Fruit fly (Drosophila melanogaster) whole organism, embryonic: Measurements from ENCODE around the gene CG12115.

Experiments
- Adf1 ChIP-seq: fragments of 200-800 bp; sonication (Bioruptor generic); IDR thresholded peaks from 2 replicates; pipeline ENCODE4 v1.3.6; 2022; ENCODE audit warnings: missing biosample characterization, missing genetic modification characterization
- Blimp-1 ChIP-seq: fragments of 200-800 bp; sonication (Bioruptor generic); optimal IDR thresholded peaks from 3 replicates; lab custom pipeline; 2018; ENCODE audit warnings: missing biosample characterization, missing genetic modification characterization, mild to moderate bottlenecking, moderate library complexity, missing genetic modification reagents
- CG10979 ChIP-seq: fragments of 200-800 bp; sonication (Bioruptor generic); optimal IDR thresholded peaks from 2 replicates; lab custom pipeline; 2018; ENCODE audit warnings: missing biosample characterization, mild to moderate bottlenecking, missing genetic modification characterization, moderate library complexity
- CG11456 ChIP-seq: fragments of 200-800 bp; sonication (Bioruptor generic); IDR thresholded peaks from 3 replicates; pipeline ENCODE4 v1.3.6; 2022; ENCODE audit warnings: missing biosample characterization, missing genetic modification characterization
- CG11696 ChIP-seq: fragments of 200-800 bp; sonication (Bioruptor generic); IDR thresholded peaks from 2 replicates; pipeline ENCODE4 v1.3.6; 2022; ENCODE audit warnings: missing biosample characterization, missing genetic modification characterization
- CG13296 ChIP-seq: fragments of 200-800 bp; sonication (Bioruptor generic); optimal IDR thresholded peaks from 3 replicates; lab custom pipeline; 2018; ENCODE audit warnings: missing biosample characterization, mild to moderate bottlenecking, missing genetic modification characterization
- CG16815 ChIP-seq: fragments of 200-800 bp; sonication (Bioruptor generic); optimal IDR thresholded peaks from 3 replicates; lab custom pipeline; 2017; ENCODE audit warnings: missing biosample characterization, mild to moderate bottlenecking, missing genetic modification characterization
- CG17802 ChIP-seq: fragments of 200-800 bp; sonication (Bioruptor generic); optimal IDR thresholded peaks from 2 replicates; lab custom pipeline; 2018; ENCODE audit warnings: missing biosample characterization, mild to moderate bottlenecking, missing genetic modification characterization, moderate library complexity
- CG17912 ChIP-seq: fragments of 200-800 bp; sonication (Bioruptor generic); optimal IDR thresholded peaks from 2 replicates; lab custom pipeline; 2018; ENCODE audit warnings: missing biosample characterization, mild to moderate bottlenecking, missing genetic modification characterization
- CG1792 ChIP-seq: fragments of 200-800 bp; sonication (Bioruptor generic); optimal IDR thresholded peaks from 2 replicates; lab custom pipeline; 2016; ENCODE audit warnings: missing biosample characterization, missing genetic modification characterization
- CG2875 ChIP-seq: fragments of 200-800 bp; sonication (Bioruptor generic); optimal IDR thresholded peaks from 2 replicates; lab custom pipeline; 2017; ENCODE audit warnings: missing biosample characterization, mild to moderate bottlenecking, missing genetic modification characterization, missing genetic modification reagents
- CG30403 ChIP-seq: fragments of 200-800 bp; sonication (Bioruptor generic); optimal IDR thresholded peaks from 3 replicates; lab custom pipeline; 2016; ENCODE audit warnings: missing biosample characterization, missing genetic modification characterization
- CG30431 ChIP-seq: fragments of 200-800 bp; sonication (Bioruptor generic); optimal IDR thresholded peaks from 2 replicates; lab custom pipeline; 2017; ENCODE audit warnings: missing biosample characterization, missing genetic modification characterization
- CG34376 ChIP-seq: fragments of 200-800 bp; sonication (Bioruptor generic); optimal IDR thresholded peaks from 2 replicates; lab custom pipeline; 2018; ENCODE audit warnings: missing biosample characterization, mild to moderate bottlenecking, missing genetic modification characterization
- CG3726 ChIP-seq: fragments of 200-800 bp; sonication (Bioruptor generic); IDR thresholded peaks from 3 replicates; pipeline ENCODE4, ENCODE4 v1.3.6; 2022; ENCODE audit warnings: missing biosample characterization, missing genetic modification characterization
- CG4617 ChIP-seq: fragments of 200-800 bp; sonication (Bioruptor generic); optimal IDR thresholded peaks from 3 replicates; lab custom pipeline; 2016; ENCODE audit warnings: missing biosample characterization, missing genetic modification characterization, borderline replicate concordance
- CG7786 ChIP-seq: fragments of 200-800 bp; sonication (Bioruptor generic); optimal IDR thresholded peaks from 2 replicates; lab custom pipeline; 2016; ENCODE audit warnings: missing biosample characterization, missing genetic modification characterization
- CG7963 ChIP-seq: fragments of 200-800 bp; sonication (Bioruptor generic); IDR thresholded peaks from 3 replicates; pipeline ENCODE4 v1.3.6; 2022; ENCODE audit warnings: missing biosample characterization, missing genetic modification characterization; ENCODE audit not compliant: partially characterized antibody
- CG8388 ChIP-seq: fragments of 200-800 bp; sonication (Bioruptor generic); optimal IDR thresholded peaks from 2 replicates; lab custom pipeline; 2019; ENCODE audit warnings: missing biosample characterization, mild to moderate bottlenecking, missing genetic modification characterization, moderate library complexity
- CG9932 ChIP-seq: fragments of 200-800 bp; sonication (Bioruptor generic); IDR thresholded peaks from 2 replicates; pipeline ENCODE4 v1.3.6; 2022; ENCODE audit warnings: missing biosample characterization, missing genetic modification characterization
- Doc3 ChIP-seq: fragments of 200-800 bp; sonication (Bioruptor generic); IDR thresholded peaks from 3 replicates; pipeline ENCODE4 v1.3.6; 2022; ENCODE audit warnings: missing biosample characterization, missing genetic modification characterization; ENCODE audit not compliant: partially characterized antibody
- Drgx ChIP-seq: fragments of 200-800 bp; sonication (Bioruptor generic); IDR thresholded peaks from 2 replicates; pipeline ENCODE4 v1.3.6; 2022; ENCODE audit warnings: missing biosample characterization, missing genetic modification characterization
- Eip74EF ChIP-seq, 2 experiments: fragments of 200-800 bp in 1 of 2; fragments of >200 bp in 1 of 2; sonication (Bioruptor generic) in 1 of 2; optimal IDR thresholded peaks; 2 replicates each; lab custom pipeline; 2017 to 2019; ENCODE audit warnings: missing biosample characterization in 2 of 2, missing genetic modification characterization in 2 of 2, mild to moderate bottlenecking in 1 of 2, moderate library complexity in 1 of 2
- Ets65A ChIP-seq: fragments of 200-800 bp; sonication (Bioruptor generic); peaks from one replicate; lab custom pipeline; 2016; ENCODE audit warnings: missing biosample characterization, missing genetic modification characterization
- Fer3 ChIP-seq: fragments of 200-800 bp; sonication (Bioruptor generic); optimal IDR thresholded peaks from 2 replicates; lab custom pipeline; 2018; ENCODE audit warnings: missing biosample characterization, mild to moderate bottlenecking, missing genetic modification characterization, moderate library complexity
- Gug ChIP-seq: fragments of 200-800 bp; sonication (Bioruptor generic); IDR thresholded peaks from 4 replicates; pipeline ENCODE4 v1.3.6; 2022; ENCODE audit warnings: missing biosample characterization, missing genetic modification characterization
- HmgZ ChIP-seq: fragments of 200-800 bp; sonication (Bioruptor generic); optimal IDR thresholded peaks from 2 replicates; lab custom pipeline; 2018; ENCODE audit warnings: missing biosample characterization, mild to moderate bottlenecking, missing genetic modification characterization
- Hr78 ChIP-seq, 2 experiments: fragments of 200-800 bp in 1 of 2; fragments of >200 bp in 1 of 2; sonication (Bioruptor generic) in 1 of 2; optimal IDR thresholded peaks; 2 replicates each; lab custom pipeline; 2017 to 2019; ENCODE audit warnings: missing biosample characterization in 2 of 2, missing genetic modification characterization in 2 of 2, mild to moderate bottlenecking in 1 of 2, moderate library complexity in 1 of 2
- Lhr ChIP-seq: fragments of 200-800 bp; sonication (Bioruptor generic); optimal IDR thresholded peaks from 3 replicates; lab custom pipeline; 2017; ENCODE audit warnings: mild to moderate bottlenecking, missing biosample characterization, missing genetic modification reagents, missing genetic modification characterization
- MTF-1 ChIP-seq: fragments of 200-800 bp; sonication (Bioruptor generic); optimal IDR thresholded peaks from 2 replicates; lab custom pipeline; 2018; ENCODE audit warnings: missing biosample characterization, mild to moderate bottlenecking, missing genetic modification characterization, borderline replicate concordance
- NK7.1 ChIP-seq: fragments of 200-800 bp; sonication (Bioruptor generic); optimal IDR thresholded peaks from 3 replicates; lab custom pipeline; 2016; ENCODE audit warnings: missing biosample characterization, missing genetic modification characterization
- Rx ChIP-seq: fragments of 200-800 bp; sonication (Bioruptor generic); IDR thresholded peaks from 2 replicates; pipeline ENCODE4 v1.3.6; 2022; ENCODE audit warnings: missing biosample characterization, missing genetic modification characterization
- Scr ChIP-seq: fragments of 200-800 bp; sonication (Bioruptor generic); IDR thresholded peaks from 2 replicates; pipeline ENCODE4 v1.3.6; 2022; ENCODE audit warnings: missing biosample characterization, missing genetic modification characterization; ENCODE audit not compliant: partially characterized antibody
- Sox102F ChIP-seq: fragments of 200-800 bp; sonication (Bioruptor generic); optimal IDR thresholded peaks from 2 replicates; lab custom pipeline; 2018; ENCODE audit warnings: missing biosample characterization, mild to moderate bottlenecking, missing genetic modification characterization, moderate library complexity
- abd-A ChIP-seq: fragments of 200-800 bp; sonication (Bioruptor generic); optimal IDR thresholded peaks from 3 replicates; lab custom pipeline; 2019; ENCODE audit warnings: missing biosample characterization, mild to moderate bottlenecking, missing genetic modification characterization, moderate library complexity
- az2 ChIP-seq: fragments of 200-800 bp; sonication (Bioruptor generic); optimal IDR thresholded peaks from 3 replicates; lab custom pipeline; 2016; ENCODE audit warnings: missing biosample characterization, missing genetic modification characterization
- br ChIP-seq: fragments of >200 bp; optimal IDR thresholded peaks from 2 replicates; lab custom pipeline; 2017
- chinmo ChIP-seq: fragments of 200-800 bp; sonication (Bioruptor generic); IDR thresholded peaks from 4 replicates; pipeline ENCODE4 v1.3.6; 2022; ENCODE audit warnings: missing biosample characterization, missing genetic modification characterization; ENCODE audit not compliant: partially characterized antibody
- chn ChIP-seq: fragments of 200-800 bp; sonication (Bioruptor generic); optimal IDR thresholded peaks from 2 replicates; lab custom pipeline; 2016; ENCODE audit warnings: missing biosample characterization, missing genetic modification characterization
- crc ChIP-seq: fragments of 200-800 bp; sonication (Bioruptor generic); optimal IDR thresholded peaks from 2 replicates; lab custom pipeline; 2016; ENCODE audit warnings: missing biosample characterization, missing genetic modification characterization
- ftz-f1 ChIP-seq: fragments of 200-800 bp; sonication (Bioruptor generic); optimal IDR thresholded peaks from 2 replicates; lab custom pipeline; 2016; ENCODE audit warnings: missing biosample characterization, missing genetic modification characterization
- gcm ChIP-seq: fragments of 200-800 bp; sonication (Bioruptor generic); optimal IDR thresholded peaks from 2 replicates; lab custom pipeline; 2019; ENCODE audit warnings: missing biosample characterization, mild to moderate bottlenecking, missing genetic modification characterization, moderate library complexity
- jigr1 ChIP-seq: fragments of 200-800 bp; sonication (Bioruptor generic); IDR thresholded peaks from 3 replicates; pipeline ENCODE4 v1.3.6; 2022; ENCODE audit warnings: missing biosample characterization, missing genetic modification characterization
- lab ChIP-seq: fragments of 200-800 bp; sonication (Bioruptor generic); optimal IDR thresholded peaks from 3 replicates; lab custom pipeline; 2017; ENCODE audit warnings: missing biosample characterization, missing genetic modification characterization, mild to moderate bottlenecking, moderate library complexity, missing genetic modification reagents
- mam ChIP-seq: fragments of 200-800 bp; sonication (Bioruptor generic); optimal IDR thresholded peaks from 3 replicates; lab custom pipeline; 2016; ENCODE audit warnings: missing biosample characterization, missing genetic modification characterization
- odd ChIP-seq: fragments of 200-800 bp; sonication (Bioruptor generic); optimal IDR thresholded peaks from 2 replicates; lab custom pipeline; 2017; ENCODE audit warnings: missing biosample characterization, mild to moderate bottlenecking, missing genetic modification characterization
- pho ChIP-seq: fragments of 200-800 bp; sonication (Bioruptor generic); optimal IDR thresholded peaks from 2 replicates; lab custom pipeline; 2016; ENCODE audit warnings: missing biosample characterization, missing genetic modification characterization
- repo ChIP-seq: fragments of 200-800 bp; sonication (Bioruptor generic); optimal IDR thresholded peaks from 2 replicates; lab custom pipeline; 2016; ENCODE audit warnings: missing biosample characterization, missing genetic modification characterization
- row ChIP-seq: fragments of 200-800 bp; sonication (Bioruptor generic); IDR thresholded peaks from 3 replicates; pipeline ENCODE4 v1.3.6; 2022; ENCODE audit warnings: missing biosample characterization, missing genetic modification characterization
- ssp ChIP-seq: fragments of 200-800 bp; sonication (Bioruptor generic); IDR thresholded peaks from 2 replicates; pipeline ENCODE4 v1.3.6; 2022; ENCODE audit warnings: missing biosample characterization, missing genetic modification characterization
- yki ChIP-seq: fragments of >200 bp; optimal IDR thresholded peaks from 3 replicates; lab custom pipeline; 2018
- zfh1 ChIP-seq: fragments of 200-800 bp; sonication (Bioruptor generic); IDR thresholded peaks from 3 replicates; pipeline ENCODE4 v1.3.6; 2022; ENCODE audit warnings: missing biosample characterization, missing genetic modification characterization

CG12115 gene

dm6 chrX:9232199-9232598 is 41.8 kb upstream of the CG12115 start, which contains the start of gene CG12121 (continued):
- TF ChIP-seq Doc3 = peak; percentile 58
- TF ChIP-seq az2 (GFP tag; lab: Kevin White, UChicago) = no peak
- no peak for TF ChIP-seq CG30403 (GFP tag; lab: Kevin White, UChicago)
- no peak for TF ChIP-seq Sox102F (GFP tag; lab: Kevin White, UChicago)
- TF ChIP-seq Ets65A (GFP tag; lab: Kevin White, UChicago) = no peak
- TF ChIP-seq repo (GFP tag; lab: Kevin White, UChicago) = no peak
- TF ChIP-seq CG3726 (GFP tag; lab: Robert Waterston, UW) = no peak
- TF ChIP-seq CG16815 (GFP tag; lab: Kevin White, UChicago) = no peak
- TF ChIP-seq jigr1 (GFP tag; lab: Robert Waterston, UW) = no peak
- TF ChIP-seq Fer3 (tag; lab: Kevin White, UChicago) = no peak
- TF ChIP-seq chinmo (GFP tag; lab: Robert Waterston, UW) = peak; percentile 75; the same call in 1 of the 4 replicates
- TF ChIP-seq ftz-f1 (GFP tag; lab: Kevin White, UChicago) = peak; percentile 44
- TF ChIP-seq CG1792 = no peak
- TF ChIP-seq CG7786 (GFP tag; lab: Kevin White, UChicago) = no peak
- no peak for TF ChIP-seq Rx (GFP tag; lab: Robert Waterston, UW)
- no peak for TF ChIP-seq br (lab: Kevin White, UChicago)
- TF ChIP-seq abd-A = no peak
- TF ChIP-seq CG7963 (GFP tag; lab: Robert Waterston, UW) = peak; percentile 72
- no peak for TF ChIP-seq lab (GFP tag; lab: Kevin White, UChicago)
- TF ChIP-seq Gug = no peak
- TF ChIP-seq CG4617 (GFP tag; lab: Kevin White, UChicago) = peak; percentile 34
- TF ChIP-seq CG11456 (GFP tag; lab: Robert Waterston, UW) = no peak
- TF ChIP-seq CG11696 (GFP tag; lab: Robert Waterston, UW) = no peak
- TF ChIP-seq CG9932 (GFP tag; lab: Robert Waterston, UW) = no peak
- no peak for TF ChIP-seq CG34376 (GFP tag; lab: Kevin White, UChicago)
- no peak for TF ChIP-seq CG2875
- no peak for TF ChIP-seq CG8388 (GFP tag; lab: Kevin White, UChicago)
- no peak for TF ChIP-seq gcm (GFP tag; lab: Kevin White, UChicago)
- no peak for TF ChIP-seq chn (GFP tag; lab: Kevin White, UChicago)
- TF ChIP-seq NK7.1 (GFP tag; lab: Kevin White, UChicago) = no peak
- no peak for TF ChIP-seq odd
- TF ChIP-seq Adf1 (GFP tag; lab: Robert Waterston, UW) = no peak
- no peak for TF ChIP-seq pho
- TF ChIP-seq Drgx = no peak
- TF ChIP-seq yki = no peak
- TF ChIP-seq Blimp-1 = no peak
- no peak for TF ChIP-seq CG10979
- TF ChIP-seq MTF-1 (GFP tag; lab: Kevin White, UChicago) = no peak
- no peak for TF ChIP-seq Eip74EF (GFP tag; optimal IDR thresholded peaks at IDR 0.05; lab: Kevin White, UChicago)
- no peak for TF ChIP-seq CG17912 (GFP tag; lab: Kevin White, UChicago)
- no peak for TF ChIP-seq CG17802
- no peak for TF ChIP-seq CG13296 (GFP tag; lab: Kevin White, UChicago)
- no peak for TF ChIP-seq ssp
- no peak for TF ChIP-seq CG30431 (GFP tag; lab: Kevin White, UChicago)
- no peak for TF ChIP-seq crc (GFP tag; lab: Kevin White, UChicago)
- peak; percentile 65 for TF ChIP-seq Scr
- TF ChIP-seq zfh1 (GFP tag; lab: Robert Waterston, UW) = no peak
- TF ChIP-seq mam (GFP tag; lab: Kevin White, UChicago) = no peak
- TF ChIP-seq Lhr = no peak
- TF ChIP-seq row (GFP tag; lab: Robert Waterston, UW) = 0 out of 3 replicates have a peak, but pooled peaks have one; percentile 21
- peak; percentile 6 for TF ChIP-seq HmgZ (tag; lab: Kevin White, UChicago)
- TF ChIP-seq Hr78 (GFP tag; optimal IDR thresholded peaks at IDR 0.05; lab: Kevin White, UChicago) = no peak
